Worm (Caenorhabditis elegans): ENCODE results near the gene itr-1.

- no peak for TF ChIP-seq ceh-13 (GFP tag; optimal IDR thresholded peaks at IDR 0.05)
- no peak for TF ChIP-seq B0310.2 (tag; optimal IDR thresholded peaks at IDR 0.05)
These were observed 21.8 kb upstream of the itr-1 start for ce11 chrIV:7653198-7653597.
